Worm (Caenorhabditis elegans) whole organism, L1 larva: ENCODE data around the gene mrck-1.

Experiments
- C16A3.4 ChIP-seq: fragments of 150-350 bp; optimal IDR thresholded peaks from 2 replicates; lab custom pipeline; 2014; ENCODE audit warnings: missing biosample characterization, missing genetic modification characterization
- Y116A8C.19 ChIP-seq: sonication (generic microtip); optimal IDR thresholded peaks from 2 replicates; lab custom pipeline; 2016; ENCODE audit warnings: missing compliant biosample characterization, missing genetic modification characterization, borderline replicate concordance
- aha-1 ChIP-seq: fragments of 150-350 bp; optimal IDR thresholded peaks from 2 replicates; lab custom pipeline; 2014; ENCODE audit warnings: missing biosample characterization, missing genetic modification characterization
- aly-2 ChIP-seq: fragments of 150-350 bp; optimal IDR thresholded peaks from 2 replicates; lab custom pipeline; 2014; ENCODE audit warnings: missing biosample characterization, missing genetic modification characterization
- ama-1 ChIP-seq: fragments of 150-350 bp; optimal IDR thresholded peaks from 2 replicates; lab custom pipeline; 2014
- blmp-1 ChIP-seq: fragments of 150-350 bp; optimal IDR thresholded peaks from 2 replicates; lab custom pipeline; 2014; ENCODE audit warnings: missing biosample characterization, missing genetic modification characterization
- ceh-8 ChIP-seq: fragments of 200-800 bp; sonication (Bioruptor generic); optimal IDR thresholded peaks from 2 replicates; lab custom pipeline; 2018; ENCODE audit warnings: mild to moderate bottlenecking, missing genetic modification characterization, moderate library complexity, missing compliant biosample characterization
- ceh-82 ChIP-seq, 3 experiments: fragments of 150-350 bp in 1 of 3; sonication (generic microtip) in 2 of 3; optimal IDR thresholded peaks; 2 replicates each; lab custom pipeline; 2014 to 2017; ENCODE audit warnings: missing biosample characterization in 3 of 3, missing genetic modification characterization in 3 of 3
- ceh-88 ChIP-seq: fragments of 200-800 bp; sonication (Bioruptor generic); IDR thresholded peaks from 2 replicates; pipeline ENCODE4 v1.3.6; 2022; ENCODE audit warnings: missing genetic modification characterization, missing compliant biosample characterization
- ceh-90 ChIP-seq: sonication (generic microtip); optimal IDR thresholded peaks from 2 replicates; lab custom pipeline; 2016; ENCODE audit warnings: missing genetic modification characterization, missing compliant biosample characterization
- ces-1 ChIP-seq: fragments of 150-350 bp; optimal IDR thresholded peaks from 2 replicates; lab custom pipeline; 2014; ENCODE audit warnings: missing biosample characterization, missing genetic modification reagents, missing genetic modification characterization
- efl-1 ChIP-seq, 4 experiments: fragments of 150-350 bp; optimal IDR thresholded peaks in 3 of 4; peaks in 1 of 4; 1 replicate in 1 of 4; 2 replicates in 3 of 4; lab custom pipeline; 2014; ENCODE audit warnings: missing biosample characterization in 2 of 4, missing genetic modification characterization in 2 of 4, missing genetic modification reagents in 2 of 4
- efl-3 ChIP-seq: fragments of 200-800 bp; sonication (Bioruptor generic); optimal IDR thresholded peaks from 2 replicates; lab custom pipeline; 2018; ENCODE audit warnings: mild to moderate bottlenecking, missing genetic modification characterization, missing compliant biosample characterization
- egl-27 ChIP-seq, 2 experiments: fragments of 150-350 bp in 1 of 2; sonication (generic microtip); optimal IDR thresholded peaks; 3 replicates each; lab custom pipeline; 2017 to 2018; ENCODE audit warnings: missing biosample characterization in 2 of 2, missing genetic modification characterization in 2 of 2, missing genetic modification reagents in 2 of 2
- ets-5 ChIP-seq: fragments of 200-800 bp; sonication (Bioruptor generic); IDR thresholded peaks from 2 replicates; pipeline ENCODE4 v1.3.6; 2022; ENCODE audit warnings: missing genetic modification characterization, missing compliant biosample characterization
- fos-1 ChIP-seq: fragments of 150-350 bp; optimal IDR thresholded peaks from 2 replicates; lab custom pipeline; 2014; ENCODE audit warnings: missing biosample characterization, missing genetic modification characterization
- grh-1 ChIP-seq: fragments of 200-800 bp; sonication (Bioruptor generic); IDR thresholded peaks from 2 replicates; pipeline ENCODE4 v1.3.6; 2022; ENCODE audit warnings: missing genetic modification reagents, missing genetic modification characterization, missing compliant biosample characterization
- hlh-17 ChIP-seq: fragments of 200-800 bp; sonication (Bioruptor generic); optimal IDR thresholded peaks from 2 replicates; lab custom pipeline; 2018; ENCODE audit warnings: missing genetic modification characterization, mild to moderate bottlenecking, missing compliant biosample characterization, moderate library complexity, borderline replicate concordance
- hpl-2 ChIP-seq: fragments of 150-350 bp; optimal IDR thresholded peaks from 2 replicates; lab custom pipeline; 2014; ENCODE audit warnings: missing biosample characterization, missing genetic modification reagents, missing genetic modification characterization
- irx-1 ChIP-seq: sonication (generic microtip); optimal IDR thresholded peaks from 2 replicates; lab custom pipeline; 2016; ENCODE audit warnings: missing genetic modification characterization, missing compliant biosample characterization
- isw-1 ChIP-seq: fragments of 200-800 bp; sonication (Bioruptor generic); IDR thresholded peaks from 2 replicates; pipeline ENCODE4 v1.3.6; 2022; ENCODE audit warnings: missing genetic modification characterization, missing compliant biosample characterization
- lin-13 ChIP-seq: fragments of 150-350 bp; optimal IDR thresholded peaks from 2 replicates; lab custom pipeline; 2014; ENCODE audit warnings: missing biosample characterization, missing genetic modification reagents, missing genetic modification characterization
- lin-15B ChIP-seq: fragments of 150-350 bp; sonication (generic microtip); optimal IDR thresholded peaks from 3 replicates; lab custom pipeline; 2014; ENCODE audit warnings: missing biosample characterization, missing genetic modification characterization
- lin-35 ChIP-seq, 2 experiments: fragments of 150-350 bp; optimal IDR thresholded peaks; 2 replicates each; lab custom pipeline; 2014; ENCODE audit warnings: missing biosample characterization in 2 of 2, missing genetic modification characterization in 2 of 2, missing genetic modification reagents in 2 of 2
- lir-3 ChIP-seq: sonication (generic microtip); optimal IDR thresholded peaks from 2 replicates; lab custom pipeline; 2016; ENCODE audit warnings: mild to moderate bottlenecking, missing genetic modification characterization, moderate library complexity, missing compliant biosample characterization; ENCODE audit not compliant: poor library complexity
- mab-9 ChIP-seq: fragments of 200-800 bp; sonication (Bioruptor generic); IDR thresholded peaks from 2 replicates; pipeline ENCODE4 v1.3.6; 2022; ENCODE audit warnings: missing genetic modification reagents, missing genetic modification characterization, missing compliant biosample characterization
- mep-1 ChIP-seq: fragments of 150-350 bp; optimal IDR thresholded peaks from 2 replicates; lab custom pipeline; 2014; ENCODE audit warnings: missing biosample characterization, missing genetic modification characterization
- nhr-11 ChIP-seq: fragments of 150-350 bp; optimal IDR thresholded peaks from 2 replicates; lab custom pipeline; 2014; ENCODE audit warnings: missing biosample characterization, missing genetic modification characterization
- nhr-20 ChIP-seq: sonication (generic microtip); optimal IDR thresholded peaks from 2 replicates; lab custom pipeline; 2016; ENCODE audit warnings: mild to moderate bottlenecking, missing genetic modification characterization, missing compliant biosample characterization
- nhr-237 ChIP-seq: fragments of 150-350 bp; optimal IDR thresholded peaks from 2 replicates; lab custom pipeline; 2014; ENCODE audit warnings: missing biosample characterization, missing genetic modification characterization
- nhr-47 ChIP-seq: sonication (generic microtip); optimal IDR thresholded peaks from 2 replicates; lab custom pipeline; 2016; ENCODE audit warnings: mild to moderate bottlenecking, missing genetic modification characterization, moderate library complexity, missing compliant biosample characterization
- nhr-76 ChIP-seq: sonication (generic microtip); optimal IDR thresholded peaks from 2 replicates; lab custom pipeline; 2017; ENCODE audit warnings: missing biosample characterization, missing genetic modification characterization
- nhr-77 ChIP-seq: fragments of 150-350 bp; optimal IDR thresholded peaks from 2 replicates; lab custom pipeline; 2014; ENCODE audit warnings: missing biosample characterization, missing genetic modification characterization
- nhr-84 ChIP-seq: sonication (generic microtip); optimal IDR thresholded peaks from 2 replicates; lab custom pipeline; 2017; ENCODE audit warnings: missing biosample characterization, missing genetic modification characterization
- pax-3 ChIP-seq: fragments of 200-800 bp; sonication (Bioruptor generic); optimal IDR thresholded peaks from 2 replicates; lab custom pipeline; 2018; ENCODE audit warnings: mild to moderate bottlenecking, missing genetic modification characterization, moderate library complexity, missing compliant biosample characterization
- pqm-1 ChIP-seq: sonication (generic microtip); optimal IDR thresholded peaks from 3 replicates; lab custom pipeline; 2017; ENCODE audit warnings: missing biosample characterization, missing genetic modification characterization
- skn-1 ChIP-seq: fragments of 150-350 bp; optimal IDR thresholded peaks from 2 replicates; lab custom pipeline; 2014; ENCODE audit warnings: missing biosample characterization, missing genetic modification characterization
- snpc-4 ChIP-seq: fragments of 150-350 bp; optimal IDR thresholded peaks from 2 replicates; lab custom pipeline; 2014; ENCODE audit warnings: missing biosample characterization, missing genetic modification characterization
- snu-23 ChIP-seq: sonication (generic microtip); optimal IDR thresholded peaks from 2 replicates; lab custom pipeline; 2016; ENCODE audit warnings: missing genetic modification characterization, missing compliant biosample characterization
- sox-4 ChIP-seq: sonication (generic microtip); optimal IDR thresholded peaks from 2 replicates; lab custom pipeline; 2016; ENCODE audit warnings: missing genetic modification characterization, missing compliant biosample characterization
- sup-37 ChIP-seq: fragments of 200-800 bp; sonication (Bioruptor generic); optimal IDR thresholded peaks from 2 replicates; lab custom pipeline; 2018; ENCODE audit warnings: mild to moderate bottlenecking, missing genetic modification characterization, missing compliant biosample characterization
- tlp-1 ChIP-seq: fragments of 150-350 bp; optimal IDR thresholded peaks from 2 replicates; lab custom pipeline; 2014; ENCODE audit warnings: missing biosample characterization, missing genetic modification characterization
- unc-130 ChIP-seq: fragments of 150-350 bp; optimal IDR thresholded peaks from 2 replicates; lab custom pipeline; 2017; ENCODE audit warnings: missing biosample characterization, missing genetic modification characterization, inconsistent platforms
- unc-30 ChIP-seq: sonication (generic microtip); optimal IDR thresholded peaks from 2 replicates; lab custom pipeline; 2017; ENCODE audit warnings: missing biosample characterization, missing genetic modification characterization
- unc-62 ChIP-seq: fragments of 150-350 bp; optimal IDR thresholded peaks from 2 replicates; lab custom pipeline; 2014; ENCODE audit warnings: missing biosample characterization, missing genetic modification reagents, missing genetic modification characterization
- unc-86 ChIP-seq: sonication (generic microtip); optimal IDR thresholded peaks from 2 replicates; lab custom pipeline; 2016; ENCODE audit warnings: missing genetic modification characterization, missing compliant biosample characterization
- vab-15 ChIP-seq: sonication (generic microtip); optimal IDR thresholded peaks from 2 replicates; lab custom pipeline; 2017; ENCODE audit warnings: missing genotype, mild to moderate bottlenecking, missing genetic modification characterization, missing compliant biosample characterization
- xbp-1 ChIP-seq: sonication (generic microtip); optimal IDR thresholded peaks from 2 replicates; lab custom pipeline; 2016; ENCODE audit warnings: missing genetic modification characterization, missing compliant biosample characterization
- zag-1 ChIP-seq: fragments of 150-350 bp; optimal IDR thresholded peaks from 2 replicates; lab custom pipeline; 2014; ENCODE audit warnings: missing biosample characterization, missing genetic modification characterization
- ztf-11 ChIP-seq, 2 experiments: sonication (generic microtip); optimal IDR thresholded peaks; 2 replicates each; lab custom pipeline; 2016 to 2017; ENCODE audit warnings: missing genetic modification characterization in 2 of 2, missing biosample characterization in 1 of 2, missing compliant biosample characterization in 1 of 2

The mrck-1 gene

ce11 chrV:6227326-6228246, 39.5 kb downstream of the mrck-1 start (continued):
- TF ChIP-seq hpl-2 (peak; percentile 92), unc-62 (GFP tag; lab: Kevin White, UChicago) (no peak), lin-15B (tag; lab: Kevin White, UChicago) (peak; percentile 21), C16A3.4 (tag; lab: Kevin White, UChicago) (peak; percentile 89), lin-13 (peak; percentile 92), efl-1 (optimal IDR thresholded peaks at IDR 0.05; lab: Kevin White, UChicago) (peak; percentile 83 to 89), efl-1 (GFP tag; optimal IDR thresholded peaks at IDR 0.05 in 1 of 2; lab: Kevin White, UChicago) (peak; percentile 47 to 95), ceh-8 (GFP tag; lab: Kevin White, UChicago) (peak; percentile 93), ces-1 (GFP tag; lab: Kevin White, UChicago) (no peak), lin-35 (GFP tag; optimal IDR thresholded peaks at IDR 0.05; lab: Kevin White, UChicago) (peak; percentile 78 to 81), ztf-11 (tag; optimal IDR thresholded peaks at IDR 0.05; lab: Kevin White, UChicago) (peak in 1 of 2 experiments; percentile 93), ceh-90 (tag; lab: Kevin White, UChicago) (peak; percentile 37), nhr-237 (peak; percentile 61), hlh-17 (no peak), efl-3 (GFP tag; lab: Kevin White, UChicago) (peak; percentile 8), mab-9 (GFP tag; lab: Robert Waterston, UW) (peak; percentile 94), snpc-4 (tag; lab: Kevin White, UChicago) (peak; percentile 72), egl-27 (tag; optimal IDR thresholded peaks at IDR 0.05; lab: Kevin White, UChicago) (peak; percentile 78 to 94), sox-4 (tag; lab: Kevin White, UChicago) (peak; percentile 79), unc-30 (tag; lab: Kevin White, UChicago) (no peak), pqm-1 (tag; lab: Kevin White, UChicago) (no peak), skn-1 (tag; lab: Kevin White, UChicago) (peak; percentile 35), nhr-76 (tag; lab: Kevin White, UChicago) (peak; percentile 89), nhr-20 (peak; percentile 99), ets-5 (GFP tag; lab: Robert Waterston, UW) (no peak), sup-37 (peak; percentile 90), nhr-47 (peak; percentile 98), mep-1 (tag; lab: Kevin White, UChicago) (peak; percentile 78), nhr-77 (tag; lab: Kevin White, UChicago) (peak; percentile 96), unc-130 (tag; lab: Kevin White, UChicago) (peak; percentile 93), nhr-84 (tag; lab: Kevin White, UChicago) (no peak), unc-86 (tag; lab: Kevin White, UChicago) (peak; percentile 99), xbp-1 (tag; lab: Kevin White, UChicago) (peak; percentile 95), grh-1 (GFP tag; lab: Robert Waterston, UW) (peak; percentile 91), tlp-1 (no peak)

ce11 chrV:6226530-6227125, 40.5 kb downstream of the mrck-1 start, which contains the start of gene W06H8.6:
Gene W06H8.6, minus strand, starts transcription at chrV:6227010.
- TF ChIP-seq pax-3 (tag; lab: Kevin White, UChicago) = peak; percentile 46
- no peak for TF ChIP-seq efl-1 (optimal IDR thresholded peaks at IDR 0.05; lab: Kevin White, UChicago)
- peak in 1 of 2 experiments; percentile 81 for TF ChIP-seq efl-1 (GFP tag; optimal IDR thresholded peaks at IDR 0.05 in 1 of 2; lab: Kevin White, UChicago)
- TF ChIP-seq fos-1 (tag; lab: Kevin White, UChicago) = no peak
- TF ChIP-seq zag-1 (tag; lab: Kevin White, UChicago) = no peak
- no peak for TF ChIP-seq isw-1 (GFP tag; lab: Robert Waterston, UW)
- TF ChIP-seq lin-35 (GFP tag; optimal IDR thresholded peaks at IDR 0.05; lab: Kevin White, UChicago) = no peak
- TF ChIP-seq lir-3 = no peak
- no peak for TF ChIP-seq vab-15 (tag; lab: Kevin White, UChicago)
- no peak for TF ChIP-seq unc-86 (tag; lab: Kevin White, UChicago)
- TF ChIP-seq snu-23 (GFP tag; lab: Kevin White, UChicago) = no peak
- TF ChIP-seq ceh-88 (GFP tag; lab: Robert Waterston, UW) = no peak
- no peak for TF ChIP-seq Y116A8C.19
- TF ChIP-seq nhr-11 = no peak
- no peak for TF ChIP-seq aha-1 (tag; lab: Kevin White, UChicago)
- no peak for TF ChIP-seq lin-13
- TF ChIP-seq irx-1 (tag; lab: Kevin White, UChicago) = no peak
- TF ChIP-seq ceh-82 (tag; optimal IDR thresholded peaks at IDR 0.05; lab: Kevin White, UChicago) = no peak
- TF ChIP-seq blmp-1 (tag; lab: Kevin White, UChicago) = no peak
- peak; percentile 25 for TF ChIP-seq ama-1 (lab: Kevin White, UChicago)
- no peak for TF ChIP-seq aly-2
